Worm (Caenorhabditis elegans): ENCODE data around the gene F55B11.3.

Gene F55B11.3

DNA sequence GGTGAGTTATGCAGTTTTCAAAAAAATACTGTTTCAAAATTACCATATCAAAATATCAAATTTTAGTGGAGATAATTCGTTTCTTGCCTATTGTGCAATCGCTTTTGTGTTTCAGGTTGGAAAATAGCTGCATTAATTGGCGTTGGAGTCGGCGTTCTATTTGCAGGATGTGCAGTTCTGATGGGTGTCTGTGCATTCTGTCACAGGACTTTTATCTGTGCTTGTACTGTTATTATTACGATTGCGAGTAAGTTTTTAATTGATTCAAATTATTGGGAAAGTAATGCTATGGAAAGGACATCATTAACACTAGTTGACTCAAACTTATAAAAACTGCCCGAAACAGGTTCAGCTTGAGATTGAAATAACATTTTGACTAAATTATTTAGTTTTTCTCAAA, 29.7 kb upstream of the F55B11.3 start:
- no peak for TF ChIP-seq snpc-1.3 (tag; optimal IDR thresholded peaks at IDR 0.05; ENCODE audit: insufficient read depth)
- no peak for TF ChIP-seq snpc-4 (GFP tag; optimal IDR thresholded peaks at IDR 0.05)
- no peak for TF ChIP-seq snpc-4 (tag; optimal IDR thresholded peaks at IDR 0.05)
- TF ChIP-seq attf-6 (GFP tag; IDR thresholded peaks at IDR 0.05): peak; percentile 68; the same call in 1 of the 2 replicates

DNA sequence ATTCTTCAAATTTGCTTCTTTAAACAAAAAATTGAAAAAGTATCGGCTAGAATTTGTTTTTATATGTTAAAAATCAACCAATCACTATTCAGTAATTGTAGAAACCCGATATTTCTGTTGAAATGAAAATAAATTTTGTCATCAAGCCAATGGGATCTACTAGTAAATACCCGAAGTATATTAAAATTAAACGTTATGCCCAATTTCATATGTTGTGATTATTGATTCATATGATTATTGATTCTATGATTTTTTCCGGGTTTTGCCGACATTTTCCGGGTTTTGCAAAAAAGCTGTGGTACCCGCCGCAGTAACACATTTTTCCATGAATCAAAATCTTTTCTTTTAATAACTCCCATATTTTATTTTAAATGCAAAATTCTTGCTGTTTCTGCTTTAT, 29.0 kb upstream of the F55B11.3 start:
- TF ChIP-seq F10E7.11 (tag; optimal IDR thresholded peaks at IDR 0.05) (no peak), lag-1 (GFP tag; IDR thresholded peaks at IDR 0.05) (no peak), cebp-2 (GFP tag; IDR thresholded peaks at IDR 0.05) (no peak)

DNA sequence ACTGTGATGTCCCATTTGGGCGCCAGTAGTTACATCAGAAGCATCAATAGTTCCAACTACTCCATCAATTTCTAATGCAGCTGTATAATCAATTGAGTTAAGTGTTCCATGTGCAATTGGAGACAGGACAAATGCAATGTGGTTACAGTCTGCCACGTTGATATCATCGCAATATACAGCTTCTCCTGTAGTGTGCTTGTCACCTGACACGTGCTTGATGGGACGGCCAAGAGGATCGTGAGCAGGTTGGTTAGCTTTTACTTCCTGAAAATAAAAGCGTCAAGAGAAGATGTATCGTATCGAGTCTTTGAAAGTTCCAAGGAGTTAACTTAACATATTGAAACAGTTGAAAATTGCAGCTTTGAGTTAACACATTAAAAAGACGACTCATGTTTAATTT, 15.9 kb upstream of the F55B11.3 start:
- TF ChIP-seq attf-6 (GFP tag; IDR thresholded peaks at IDR 0.05) (peak; percentile 71; the same call in 1 of the 2 replicates), D2030.7 (GFP tag; IDR thresholded peaks at IDR 0.05) (no peak)

DNA sequence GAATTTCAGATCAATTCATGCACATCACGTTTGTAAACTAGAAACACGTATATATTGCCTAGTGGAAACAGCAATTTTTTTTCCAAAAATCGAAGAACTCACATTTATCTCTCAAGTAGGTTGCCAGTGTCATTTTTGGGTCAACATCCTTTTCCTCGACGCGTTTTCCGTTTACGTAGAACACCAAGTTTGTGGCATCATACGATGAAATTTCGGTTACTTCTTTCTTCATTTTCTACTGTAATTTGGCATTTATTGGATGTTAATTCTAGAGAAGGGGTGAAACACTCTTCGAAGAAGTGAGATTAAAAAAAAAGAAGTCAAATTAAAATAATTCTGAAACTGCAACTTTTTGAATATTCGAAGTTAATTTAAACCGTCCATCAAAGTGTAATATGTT, 11.8 kb upstream of the F55B11.3 start, which contains the start of gene xdh-1:
Gene xdh-1 (minus strand): TSS at position 240 of the 400 bp plus-strand sequence.
- TF ChIP-seq hrde-1 (tag; optimal IDR thresholded peaks at IDR 0.05; ENCODE audit: borderline replicate concordance) (no peak), snpc-4 (GFP tag; optimal IDR thresholded peaks at IDR 0.05) (no peak), snpc-4 (tag; optimal IDR thresholded peaks at IDR 0.05) (peak in 1 of 4 experiments; percentile 18)

DNA sequence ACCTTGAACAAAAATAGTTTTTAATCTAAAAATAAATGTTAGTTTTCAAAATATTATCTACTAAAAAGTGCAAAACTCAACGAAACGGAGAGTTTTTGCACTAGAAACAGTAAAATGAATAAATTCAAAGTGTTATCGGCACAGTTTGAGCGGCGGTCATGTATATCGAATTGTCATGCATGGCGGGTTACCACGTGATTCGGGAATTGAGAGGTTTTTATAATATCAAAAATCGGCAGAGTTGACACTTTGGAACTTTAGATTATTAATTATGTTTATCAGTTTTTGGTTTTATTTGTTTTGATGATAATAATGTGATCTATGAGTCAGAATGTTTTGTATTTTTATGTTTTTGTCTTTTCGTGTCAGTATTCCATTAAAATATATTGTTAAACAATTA, 11.1 kb upstream of the F55B11.3 start:
- no peak for TF ChIP-seq ztf-3 (GFP tag; optimal IDR thresholded peaks at IDR 0.05)
- TF ChIP-seq tbp1 (GFP tag; optimal IDR thresholded peaks at IDR 0.05): no peak
- TF ChIP-seq repo-1 (tag; optimal IDR thresholded peaks at IDR 0.05): no peak
- TF ChIP-seq nhr-80 (tag; optimal IDR thresholded peaks at IDR 0.05): peak; percentile 68
- no peak for TF ChIP-seq ceh-91 (GFP tag; IDR thresholded peaks at IDR 0.05)
- peak in 1 of 2 experiments; percentile 50 for TF ChIP-seq let-607 (tag; optimal IDR thresholded peaks at IDR 0.05)
- no peak for TF ChIP-seq tlf-1 (GFP tag; optimal IDR thresholded peaks at IDR 0.05)
- TF ChIP-seq attf-3 (GFP tag; conservative IDR thresholded peaks at IDR 0.05): no peak
- TF ChIP-seq pbrm-1 (GFP tag; IDR thresholded peaks at IDR 0.05): no peak
- no peak for TF ChIP-seq ztf-6 (GFP tag; IDR thresholded peaks at IDR 0.05)
- TF ChIP-seq dox-1 (GFP tag; IDR thresholded peaks at IDR 0.05): no peak
- TF ChIP-seq lin-35 (GFP tag; optimal IDR thresholded peaks at IDR 0.05): no peak
- no peak for TF ChIP-seq sea-2 (GFP tag; IDR thresholded peaks at IDR 0.05)
- no peak for TF ChIP-seq sdz-38 (tag; optimal IDR thresholded peaks at IDR 0.05)
- peak; percentile 48 for TF ChIP-seq unc-62 (GFP tag; optimal IDR thresholded peaks at IDR 0.05)
- no peak for TF ChIP-seq hlh-26 (GFP tag; conservative IDR thresholded peaks at IDR 0.05)
- no peak for TF ChIP-seq egrh-3 (GFP tag; IDR thresholded peaks at IDR 0.05)

DNA sequence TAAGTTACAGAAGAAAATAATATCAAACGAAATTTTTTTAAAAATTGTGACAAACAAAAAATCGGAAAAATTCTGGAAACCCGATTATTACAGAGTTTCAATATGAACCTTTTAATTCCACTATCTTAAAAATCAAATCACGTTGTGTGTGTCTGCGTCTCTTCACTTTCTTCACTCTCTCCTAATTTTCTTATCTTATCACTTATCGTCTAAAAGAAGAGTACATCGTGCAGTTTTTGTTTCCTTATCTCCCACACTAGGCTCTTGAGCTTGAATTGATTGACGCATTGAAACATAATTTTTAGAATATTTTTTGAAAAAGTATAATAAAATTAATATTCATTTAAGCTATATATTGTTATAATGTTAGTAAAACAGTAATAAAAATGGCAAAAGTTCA, 10.3 kb upstream of the F55B11.3 start:
- TF ChIP-seq ama-1 (optimal IDR thresholded peaks at IDR 0.05) (no peak), ama-1 (GFP tag; optimal IDR thresholded peaks at IDR 0.05) (no peak), let-607 (tag; optimal IDR thresholded peaks at IDR 0.05) (peak in 1 of 2 experiments; percentile 61), tlf-1 (GFP tag; optimal IDR thresholded peaks at IDR 0.05) (peak; percentile 2), madf-10 (tag; optimal IDR thresholded peaks at IDR 0.05) (peak; percentile 28), Y67H2A.10 (GFP tag; conservative IDR thresholded peaks at IDR 0.05) (no peak), atf-7 (tag; optimal IDR thresholded peaks at IDR 0.05) (peak; percentile 14), ztf-22 (GFP tag; optimal IDR thresholded peaks at IDR 0.05) (peak; percentile 6), lin-40 (tag; optimal IDR thresholded peaks at IDR 0.05) (peak; percentile 34), tbp1 (GFP tag; optimal IDR thresholded peaks at IDR 0.05) (peak; percentile 27), efl-1 (GFP tag; optimal IDR thresholded peaks at IDR 0.05) (no peak), egl-18 (GFP tag; IDR thresholded peaks at IDR 0.05) (no peak), lin-54 (GFP tag; optimal IDR thresholded peaks at IDR 0.05) (peak; percentile 8), hmg-1.2 (GFP tag; IDR thresholded peaks at IDR 0.05) (peak; percentile 90), Y79H2A.3 (GFP tag; conservative IDR thresholded peaks at IDR 0.05) (no peak), nhr-80 (tag; optimal IDR thresholded peaks at IDR 0.05) (peak; percentile 86)

All from whole organism, young adult.